Worm (Caenorhabditis elegans): ENCODE measurements around the gene fbxa-2.

Gene fbxa-2

DNA sequence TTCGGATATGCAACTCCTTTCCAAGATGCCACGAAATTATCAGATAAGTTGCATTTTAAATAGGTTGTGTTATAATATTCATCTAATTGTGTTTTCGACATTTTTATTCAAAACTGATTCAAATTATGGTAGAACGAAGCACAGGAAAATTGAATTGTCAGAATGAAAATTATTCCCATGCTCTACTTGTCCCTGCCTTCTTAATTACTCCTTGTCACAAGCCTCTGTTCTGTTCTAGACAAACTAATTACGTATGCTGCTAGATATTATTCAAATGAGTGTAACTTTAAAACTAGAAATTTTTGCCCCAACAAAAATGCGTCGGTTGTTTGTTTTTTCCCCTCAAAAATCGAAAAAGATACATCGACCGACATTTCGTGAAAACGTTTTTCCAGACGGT lies 25.4 kb downstream of the fbxa-2 start, which contains the start of gene srh-104:
TSS of gene srh-104 (minus strand) at position 101 of the 400 bp plus-strand sequence.
- TF ChIP-seq lin-11 (tag; optimal IDR thresholded peaks at IDR 0.05) (no peak), unc-62 (GFP tag; optimal IDR thresholded peaks at IDR 0.05) (no peak), nhr-6 (tag; optimal IDR thresholded peaks at IDR 0.05) (no peak), alr-1 (tag; optimal IDR thresholded peaks at IDR 0.05) (no peak), ama-1 (optimal IDR thresholded peaks at IDR 0.05) (no peak), ztf-11 (tag; optimal IDR thresholded peaks at IDR 0.05) (no peak), C34F6.9 (tag; optimal IDR thresholded peaks at IDR 0.05) (no peak), sma-9 (GFP tag; optimal IDR thresholded peaks at IDR 0.05) (no peak), sma-9 (tag; optimal IDR thresholded peaks at IDR 0.05) (no peak), mbf-1 (tag; optimal IDR thresholded peaks at IDR 0.05) (no peak), nhr-11 (tag; optimal IDR thresholded peaks at IDR 0.05) (no peak), lsy-2 (tag; optimal IDR thresholded peaks at IDR 0.05) (no peak), nhr-129 (tag; optimal IDR thresholded peaks at IDR 0.05) (no peak), nhr-237 (tag; optimal IDR thresholded peaks at IDR 0.05) (no peak), ceh-16 (tag; optimal IDR thresholded peaks at IDR 0.05) (no peak), zag-1 (tag; optimal IDR thresholded peaks at IDR 0.05) (no peak)

DNA sequence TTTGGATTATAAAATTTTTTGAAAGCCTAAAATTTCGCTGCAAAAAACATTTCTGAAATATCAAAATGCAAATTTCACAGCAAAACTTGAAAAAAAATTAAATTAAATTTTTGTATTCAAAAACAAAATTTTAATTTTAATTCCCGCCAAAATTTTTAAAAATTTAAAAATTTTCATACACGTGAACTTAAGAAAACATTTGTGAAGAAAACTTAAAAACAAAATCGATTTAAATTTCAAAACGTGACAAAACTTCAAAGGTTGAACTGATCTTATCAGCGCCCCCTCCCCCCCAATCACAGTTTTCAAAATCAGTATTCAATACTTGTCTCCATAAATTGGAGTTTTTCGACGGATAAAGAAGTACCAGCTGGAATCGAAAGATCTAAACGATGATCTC lies 32.2 kb downstream of the fbxa-2 start, which contains the start of gene F21H7.5:
TSS of gene F21H7.5 (plus strand) at position 301 of the 400 bp plus-strand sequence.
- TF ChIP-seq mdl-1 (tag; optimal IDR thresholded peaks at IDR 0.05) (no peak), lin-13 (GFP tag; optimal IDR thresholded peaks at IDR 0.05) (no peak), ztf-11 (tag; optimal IDR thresholded peaks at IDR 0.05) (no peak)

DNA sequence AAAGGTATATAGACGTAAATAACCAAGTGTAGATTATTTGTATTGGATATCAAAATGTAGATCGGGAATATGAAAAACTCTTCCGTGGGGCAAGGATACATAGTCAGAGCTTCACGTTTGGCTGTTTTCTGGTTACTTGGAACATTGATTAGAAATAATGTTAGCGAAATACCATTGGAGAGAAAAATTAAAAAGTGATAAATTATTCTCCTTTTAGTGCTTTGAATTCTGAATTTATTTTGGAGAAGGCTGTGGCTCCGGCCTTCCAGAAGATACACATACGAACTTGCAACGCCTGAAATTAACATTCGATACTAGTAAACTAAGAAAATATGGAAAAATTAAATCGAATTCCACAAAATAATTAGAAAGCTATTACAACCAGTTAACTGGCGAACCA lies 33.8 kb downstream of the fbxa-2 start, which contains the start of gene srh-98:
TSS of gene srh-98 (minus strand) at position 101 of the 400 bp plus-strand sequence.
- TF ChIP-seq ceh-82 (tag; optimal IDR thresholded peaks at IDR 0.05) (no peak), peb-1 (tag; optimal IDR thresholded peaks at IDR 0.05) (no peak), ama-1 (optimal IDR thresholded peaks at IDR 0.05) (no peak), nhr-237 (tag; optimal IDR thresholded peaks at IDR 0.05) (no peak), elt-3 (tag; optimal IDR thresholded peaks at IDR 0.05) (no peak), mab-5 (tag; optimal IDR thresholded peaks at IDR 0.05) (no peak), sma-9 (GFP tag; optimal IDR thresholded peaks at IDR 0.05) (no peak), sma-9 (tag; optimal IDR thresholded peaks at IDR 0.05) (no peak)

DNA sequence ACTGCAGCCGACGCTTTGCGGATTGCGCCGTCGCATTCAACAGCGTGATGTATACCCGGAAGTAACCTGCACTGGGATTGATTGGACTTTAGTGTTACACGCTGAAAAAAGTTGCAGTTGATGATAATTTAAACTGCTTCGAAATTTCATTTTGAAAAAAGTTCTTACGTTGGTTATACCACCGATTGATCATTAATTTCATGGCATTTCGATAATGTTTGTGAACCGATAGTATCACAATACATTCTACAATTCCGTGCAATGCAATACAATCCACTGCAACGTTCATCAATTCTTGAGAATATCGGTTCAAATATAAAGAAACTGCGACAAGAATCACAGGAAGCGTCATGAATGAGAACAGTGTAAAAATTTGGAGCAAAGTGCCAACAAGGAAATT lies 34.3 kb downstream of the fbxa-2 start, which contains the start of gene F21H7.3:
TSS of gene F21H7.3 (minus strand) at position 101 of the 400 bp plus-strand sequence.
- TF ChIP-seq peb-1 (tag; optimal IDR thresholded peaks at IDR 0.05) = no peak

DNA sequence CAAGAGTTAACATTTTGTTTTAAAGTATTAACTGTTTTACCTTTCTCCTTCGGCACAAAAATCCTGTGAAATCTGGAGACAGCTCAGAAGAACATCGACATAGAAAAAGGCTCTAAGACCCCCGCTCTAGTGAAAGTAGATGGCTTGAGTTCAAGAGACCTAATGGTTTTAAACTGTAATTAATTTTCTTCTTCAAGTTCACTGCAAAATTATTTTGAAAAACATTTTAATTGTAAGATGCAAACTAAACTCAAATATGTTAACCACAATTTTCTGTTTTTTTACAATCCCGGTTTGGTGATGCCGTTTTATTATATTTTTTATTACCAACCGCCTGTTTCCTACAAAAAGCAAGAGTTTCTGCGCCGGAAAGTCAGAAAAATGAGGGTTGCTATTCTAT lies 35.8 kb downstream of the fbxa-2 start, which contains the start of gene clec-233:
TSS of gene clec-233 (plus strand) at position 301 of the 400 bp plus-strand sequence.
- no peak for TF ChIP-seq mbf-1 (tag; optimal IDR thresholded peaks at IDR 0.05)
- TF ChIP-seq ztf-4 (tag; optimal IDR thresholded peaks at IDR 0.05) = no peak
- no peak for TF ChIP-seq nhr-10 (tag; optimal IDR thresholded peaks at IDR 0.05)
- TF ChIP-seq ceh-82 (tag; optimal IDR thresholded peaks at IDR 0.05) = no peak
- TF ChIP-seq aly-2 (tag; optimal IDR thresholded peaks at IDR 0.05) = no peak
- TF ChIP-seq unc-55 (GFP tag; optimal IDR thresholded peaks at IDR 0.05) = no peak
- TF ChIP-seq C34F6.9 (tag; optimal IDR thresholded peaks at IDR 0.05) = no peak
- TF ChIP-seq elt-1 (tag; optimal IDR thresholded peaks at IDR 0.05) = no peak
- TF ChIP-seq unc-39 (tag; optimal IDR thresholded peaks at IDR 0.05) = no peak
- no peak for TF ChIP-seq crh-2 (tag; optimal IDR thresholded peaks at IDR 0.05)
- no peak for TF ChIP-seq ztf-1 (GFP tag; conservative IDR thresholded peaks at IDR 0.05)
- TF ChIP-seq gmeb-1 (tag; optimal IDR thresholded peaks at IDR 0.05) = no peak
- TF ChIP-seq nhr-129 (tag; optimal IDR thresholded peaks at IDR 0.05) = no peak

DNA sequence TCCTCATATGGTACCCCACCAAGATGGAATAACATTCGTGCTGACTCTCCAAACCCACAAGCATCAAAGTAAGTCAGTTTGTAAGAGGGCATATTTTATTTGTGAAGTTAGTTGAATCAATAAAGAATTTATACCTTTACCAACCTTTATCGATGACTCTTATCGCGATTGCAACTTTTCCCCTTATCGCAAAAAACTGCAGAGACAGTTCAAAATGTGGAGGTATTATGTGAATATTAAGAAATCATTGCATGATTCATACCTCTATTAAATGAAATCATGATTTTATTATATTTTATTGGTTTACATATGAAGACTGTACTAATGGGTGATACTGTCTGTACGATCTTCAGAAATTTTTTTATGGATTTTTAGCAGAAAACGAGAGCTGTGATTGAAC lies 37.3 kb downstream of the fbxa-2 start, which contains the start of gene gst-22:
TSS of gene gst-22 (minus strand) at position 103 of the 400 bp plus-strand sequence.
- TF ChIP-seq sma-9 (GFP tag; optimal IDR thresholded peaks at IDR 0.05) (peak; percentile 56), sma-9 (tag; optimal IDR thresholded peaks at IDR 0.05) (no peak), lsy-2 (tag; optimal IDR thresholded peaks at IDR 0.05) (no peak), fos-1 (tag; optimal IDR thresholded peaks at IDR 0.05) (peak; percentile 99), zag-1 (tag; optimal IDR thresholded peaks at IDR 0.05) (no peak), gmeb-1 (tag; optimal IDR thresholded peaks at IDR 0.05) (peak; percentile 5), skn-1 (tag; optimal IDR thresholded peaks at IDR 0.05) (peak; percentile 10), aly-2 (tag; optimal IDR thresholded peaks at IDR 0.05) (no peak)
